Worm (Caenorhabditis elegans): ENCODE results near the gene ram-2.

Gene ram-2

ce11 chrII:10993607-10994229, 23.0 kb downstream of the ram-2 start:
- no peak for TF ChIP-seq cebp-2 (GFP tag; IDR thresholded peaks at IDR 0.05)
- no peak for TF ChIP-seq C17E4.6 (GFP tag; IDR thresholded peaks at IDR 0.05)
- no peak for TF ChIP-seq sdz-38 (tag; optimal IDR thresholded peaks at IDR 0.05)
- no peak for TF ChIP-seq ceh-58 (GFP tag; IDR thresholded peaks at IDR 0.05)
- TF ChIP-seq hlh-12 (tag; optimal IDR thresholded peaks at IDR 0.05): no peak
- no peak for TF ChIP-seq nfya-1 (tag; optimal IDR thresholded peaks at IDR 0.05; ENCODE audit: borderline replicate concordance, insufficient read depth)
- TF ChIP-seq snpc-1.3 (tag; optimal IDR thresholded peaks at IDR 0.05; ENCODE audit: insufficient read depth): no peak
- TF ChIP-seq dox-1 (GFP tag; IDR thresholded peaks at IDR 0.05): no peak
- TF ChIP-seq ztf-3 (GFP tag; optimal IDR thresholded peaks at IDR 0.05): no peak
- no peak for TF ChIP-seq akir-1 (GFP tag; optimal IDR thresholded peaks at IDR 0.05)
- no peak for TF ChIP-seq ceh-40 (GFP tag; IDR thresholded peaks at IDR 0.05)
- TF ChIP-seq let-607 (tag; optimal IDR thresholded peaks at IDR 0.05): no peak
- TF ChIP-seq nhr-80 (tag; optimal IDR thresholded peaks at IDR 0.05): no peak
- TF ChIP-seq ekl-4 (GFP tag; IDR thresholded peaks at IDR 0.05): no peak
- TF ChIP-seq ztf-18 (tag; optimal IDR thresholded peaks at IDR 0.05): no peak
- no peak for TF ChIP-seq madf-8 (GFP tag; conservative IDR thresholded peaks at IDR 0.05)
- TF ChIP-seq aptf-3 (GFP tag; IDR thresholded peaks at IDR 0.05): no peak
- no peak for TF ChIP-seq somi-1 (GFP tag; optimal IDR thresholded peaks at IDR 0.05)
- no peak for TF ChIP-seq B0261.1 (tag; optimal IDR thresholded peaks at IDR 0.05)
- no peak for TF ChIP-seq egl-44 (GFP tag; IDR thresholded peaks at IDR 0.05)

- TF ChIP-seq egrh-3 (GFP tag; IDR thresholded peaks at IDR 0.05) (no peak), D2030.7 (GFP tag; IDR thresholded peaks at IDR 0.05) (no peak), sptf-2 (GFP tag; optimal IDR thresholded peaks at IDR 0.05) (no peak), efl-1 (GFP tag; optimal IDR thresholded peaks at IDR 0.05) (no peak), nfya-1 (tag; optimal IDR thresholded peaks at IDR 0.05; ENCODE audit: borderline replicate concordance, insufficient read depth) (no peak), tbx-9 (tag; optimal IDR thresholded peaks at IDR 0.05; ENCODE audit: borderline replicate concordance) (no peak)
Measured at ce11 chrII:10990592-10990991, 26.1 kb downstream of the ram-2 start.

- TF ChIP-seq F33H1.4 (GFP tag; IDR thresholded peaks at IDR 0.05) (no peak), ccch-3 (GFP tag; optimal IDR thresholded peaks at IDR 0.05) (no peak), F37B4.10 (GFP tag; IDR thresholded peaks at IDR 0.05) (no peak), lsl-1 (GFP tag; optimal IDR thresholded peaks at IDR 0.05) (no peak), egl-44 (GFP tag; IDR thresholded peaks at IDR 0.05) (no peak), egrh-3 (GFP tag; IDR thresholded peaks at IDR 0.05) (no peak), ceh-79 (tag; optimal IDR thresholded peaks at IDR 0.05) (no peak), hmg-20 (GFP tag; IDR thresholded peaks at IDR 0.05) (no peak), ekl-4 (GFP tag; IDR thresholded peaks at IDR 0.05) (no peak), nfya-2 (GFP tag; IDR thresholded peaks at IDR 0.05) (no peak)
Measured at ce11 chrII:10989180-10989579, 27.5 kb downstream of the ram-2 start.

- no peak for TF ChIP-seq T26A5.8 (tag; optimal IDR thresholded peaks at IDR 0.05)
- no peak for TF ChIP-seq repo-1 (tag; optimal IDR thresholded peaks at IDR 0.05)
- TF ChIP-seq F10E7.11 (tag; optimal IDR thresholded peaks at IDR 0.05): no peak
- TF ChIP-seq egl-18 (GFP tag; IDR thresholded peaks at IDR 0.05): no peak
- TF ChIP-seq fkh-3 (tag; optimal IDR thresholded peaks at IDR 0.05): no peak
- TF ChIP-seq sdz-38 (tag; optimal IDR thresholded peaks at IDR 0.05): no peak
- TF ChIP-seq hrde-1 (tag; optimal IDR thresholded peaks at IDR 0.05; ENCODE audit: borderline replicate concordance): no peak
- TF ChIP-seq C17E4.6 (GFP tag; IDR thresholded peaks at IDR 0.05): no peak
- no peak for TF ChIP-seq dpff-1 (tag; optimal IDR thresholded peaks at IDR 0.05)
- TF ChIP-seq Y53F4B.3 (GFP tag; IDR thresholded peaks at IDR 0.05): no peak
- TF ChIP-seq ztf-22 (GFP tag; optimal IDR thresholded peaks at IDR 0.05): no peak
- no peak for TF ChIP-seq nhr-27 (tag; optimal IDR thresholded peaks at IDR 0.05)
- TF ChIP-seq ets-4 (GFP tag; optimal IDR thresholded peaks at IDR 0.05): no peak
- TF ChIP-seq lin-26 (GFP tag; IDR thresholded peaks at IDR 0.05): no peak
- TF ChIP-seq rpc-1 (optimal IDR thresholded peaks at IDR 0.05): no peak
- TF ChIP-seq rpc-1 (tag; optimal IDR thresholded peaks at IDR 0.05): no peak
Measured at ce11 chrII:10988575-10988974, 28.1 kb downstream of the ram-2 start.

All from whole organism, young adult.